Worm (Caenorhabditis elegans) whole organism, late embryonic: ENCODE measurements around the gene bmk-1.

ENCODE experiments used
- F13H6.1 ChIP-seq: sonication (generic microtip); optimal IDR thresholded peaks from 2 replicates; lab custom pipeline; 2016; ENCODE audit warnings: missing genetic modification characterization, missing compliant biosample characterization
- K02D7.2 ChIP-seq: sonication (generic microtip); optimal IDR thresholded peaks from 2 replicates; lab custom pipeline; 2017; ENCODE audit warnings: mild to moderate bottlenecking, missing genetic modification characterization, missing compliant biosample characterization
- K09A11.1 ChIP-seq: sonication (generic microtip); optimal IDR thresholded peaks from 2 replicates; lab custom pipeline; 2017; ENCODE audit warnings: antibody characterized with exemption, mild to moderate bottlenecking, missing genetic modification characterization, missing compliant biosample characterization; ENCODE audit not compliant: insufficient read depth
- T23F11.4 ChIP-seq: fragments of 200-800 bp; sonication (Bioruptor generic); optimal IDR thresholded peaks from 2 replicates; lab custom pipeline; 2018; ENCODE audit warnings: mild to moderate bottlenecking, missing genetic modification characterization, missing compliant biosample characterization
- ahr-1 ChIP-seq: sonication (generic microtip); optimal IDR thresholded peaks from 2 replicates; lab custom pipeline; 2016; ENCODE audit warnings: missing genetic modification characterization, missing compliant biosample characterization
- ceh-14 ChIP-seq: sonication (generic microtip); optimal IDR thresholded peaks from 2 replicates; lab custom pipeline; 2016; ENCODE audit warnings: missing genotype, missing genetic modification characterization, missing compliant biosample characterization
- ceh-19 ChIP-seq: fragments of 200-800 bp; sonication (Bioruptor generic); optimal IDR thresholded peaks from 2 replicates; lab custom pipeline; 2018; ENCODE audit warnings: mild to moderate bottlenecking, missing genetic modification characterization, missing compliant biosample characterization
- ceh-22 ChIP-seq: sonication (generic microtip); optimal IDR thresholded peaks from 2 replicates; lab custom pipeline; 2017; ENCODE audit warnings: missing biosample characterization, missing genetic modification characterization
- ceh-24 ChIP-seq: sonication (generic microtip); optimal IDR thresholded peaks from 2 replicates; lab custom pipeline; 2016; ENCODE audit warnings: mild to moderate bottlenecking, missing genetic modification characterization, missing compliant biosample characterization
- ceh-30 ChIP-seq: fragments of 150-350 bp; optimal IDR thresholded peaks from 2 replicates; lab custom pipeline; 2014; ENCODE audit warnings: missing biosample characterization, missing genetic modification characterization
- ceh-31 ChIP-seq: sonication (generic microtip); optimal IDR thresholded peaks from 2 replicates; lab custom pipeline; 2016; ENCODE audit warnings: missing genetic modification characterization, missing compliant biosample characterization
- ceh-45 ChIP-seq: fragments of 200-800 bp; sonication (Bioruptor generic); IDR thresholded peaks from 2 replicates; pipeline ENCODE4 v1.3.6; 2022; ENCODE audit warnings: missing genetic modification reagents, missing genetic modification characterization, missing compliant biosample characterization
- ceh-6 ChIP-seq: fragments of 200-800 bp; sonication (Bioruptor generic); optimal IDR thresholded peaks from 2 replicates; lab custom pipeline; 2018; ENCODE audit warnings: mild to moderate bottlenecking, missing genetic modification characterization, missing compliant biosample characterization
- ceh-9 ChIP-seq: sonication (generic microtip); optimal IDR thresholded peaks from 2 replicates; lab custom pipeline; 2016; ENCODE audit warnings: mild to moderate bottlenecking, missing genetic modification characterization, inconsistent platforms, missing compliant biosample characterization
- che-1 ChIP-seq: sonication (generic microtip); optimal IDR thresholded peaks from 2 replicates; lab custom pipeline; 2016; ENCODE audit warnings: mild to moderate bottlenecking, missing genetic modification characterization, missing compliant biosample characterization
- dve-1 ChIP-seq: sonication (generic microtip); optimal IDR thresholded peaks from 2 replicates; lab custom pipeline; 2017; ENCODE audit warnings: antibody characterized with exemption, mild to moderate bottlenecking, missing genetic modification characterization, missing compliant biosample characterization
- elt-2 ChIP-seq: sonication (generic microtip); optimal IDR thresholded peaks from 2 replicates; lab custom pipeline; 2016; ENCODE audit warnings: missing genetic modification reagents, missing genetic modification characterization, missing compliant biosample characterization
- elt-4 ChIP-seq: sonication (generic microtip); optimal IDR thresholded peaks from 2 replicates; lab custom pipeline; 2016; ENCODE audit warnings: missing genetic modification characterization, missing compliant biosample characterization
- ets-4 ChIP-seq: sonication (generic microtip); optimal IDR thresholded peaks from 2 replicates; lab custom pipeline; 2016; ENCODE audit warnings: missing genetic modification characterization, missing compliant biosample characterization
- fax-1 ChIP-seq: sonication (generic microtip); optimal IDR thresholded peaks from 2 replicates; lab custom pipeline; 2016; ENCODE audit warnings: missing genotype, missing genetic modification characterization, missing compliant biosample characterization
- fkh-10 ChIP-seq: fragments of 150-350 bp; optimal IDR thresholded peaks from 2 replicates; lab custom pipeline; 2014; ENCODE audit warnings: missing biosample characterization, missing genetic modification reagents, missing genetic modification characterization
- gmeb-2 ChIP-seq: sonication (generic microtip); optimal IDR thresholded peaks from 2 replicates; lab custom pipeline; 2016; ENCODE audit warnings: missing genetic modification characterization, inconsistent platforms, missing compliant biosample characterization
- hlh-15 ChIP-seq: sonication (generic microtip); optimal IDR thresholded peaks from 2 replicates; lab custom pipeline; 2016; ENCODE audit warnings: missing genetic modification characterization, missing compliant biosample characterization
- hlh-30 ChIP-seq: sonication (generic microtip); optimal IDR thresholded peaks from 2 replicates; lab custom pipeline; 2017; ENCODE audit warnings: antibody characterized with exemption, missing genetic modification characterization, missing compliant biosample characterization; ENCODE audit not compliant: insufficient read depth
- hlh-6 ChIP-seq: sonication (generic microtip); optimal IDR thresholded peaks from 2 replicates; lab custom pipeline; 2016; ENCODE audit warnings: missing genotype, missing genetic modification characterization, missing compliant biosample characterization
- hlh-8 ChIP-seq: sonication (generic microtip); optimal IDR thresholded peaks from 2 replicates; lab custom pipeline; 2016; ENCODE audit warnings: missing genotype, missing genetic modification characterization, missing compliant biosample characterization
- lin-11 ChIP-seq: fragments of 200-800 bp; sonication (Bioruptor generic); optimal IDR thresholded peaks from 2 replicates; lab custom pipeline; 2018; ENCODE audit warnings: mild to moderate bottlenecking, missing genetic modification characterization, missing compliant biosample characterization
- mec-3 ChIP-seq: sonication (generic microtip); optimal IDR thresholded peaks from 2 replicates; lab custom pipeline; 2016; ENCODE audit warnings: borderline replicate concordance, missing genetic modification characterization, missing compliant biosample characterization
- nfya-1 ChIP-seq: sonication (generic microtip); optimal IDR thresholded peaks from 2 replicates; lab custom pipeline; 2017; ENCODE audit warnings: missing genetic modification characterization, mild to moderate bottlenecking, missing compliant biosample characterization, antibody characterized with exemption, moderate library complexity
- pat-9 ChIP-seq: fragments of 200-800 bp; sonication (Bioruptor generic); optimal IDR thresholded peaks from 2 replicates; lab custom pipeline; 2018; ENCODE audit warnings: mild to moderate bottlenecking, missing genetic modification characterization, moderate library complexity, missing compliant biosample characterization
- pha-4 ChIP-seq: fragments of 150-350 bp; optimal IDR thresholded peaks from 2 replicates; lab custom pipeline; 2018; ENCODE audit warnings: missing biosample characterization, missing genetic modification reagents, missing genetic modification characterization
- pros-1 ChIP-seq: fragments of 150-350 bp; optimal IDR thresholded peaks from 2 replicates; lab custom pipeline; 2014; ENCODE audit warnings: missing biosample characterization, missing genetic modification reagents, missing genetic modification characterization
- ref-2 ChIP-seq: sonication (generic microtip); optimal IDR thresholded peaks from 2 replicates; lab custom pipeline; 2016; ENCODE audit warnings: missing genetic modification characterization, missing compliant biosample characterization
- rnt-1 ChIP-seq: sonication (generic microtip); optimal IDR thresholded peaks from 2 replicates; lab custom pipeline; 2016; ENCODE audit warnings: missing genetic modification characterization, missing compliant biosample characterization
- syd-9 ChIP-seq: sonication (generic microtip); optimal IDR thresholded peaks from 2 replicates; lab custom pipeline; 2016; ENCODE audit warnings: mild to moderate bottlenecking, missing genetic modification characterization, moderate library complexity, missing compliant biosample characterization
- tbx-2 ChIP-seq: sonication (generic microtip); optimal IDR thresholded peaks from 2 replicates; lab custom pipeline; 2016; ENCODE audit warnings: missing genetic modification characterization, missing compliant biosample characterization
- tbx-7 ChIP-seq: sonication (generic microtip); optimal IDR thresholded peaks from 2 replicates; lab custom pipeline; 2016; ENCODE audit warnings: missing genotype, missing genetic modification characterization, missing compliant biosample characterization
- unc-3 ChIP-seq, 2 experiments: fragments of 200-800 bp in 1 of 2; sonication (Bioruptor generic) in 1 of 2; sonication (generic microtip) in 1 of 2; conservative IDR thresholded peaks in 1 of 2; optimal IDR thresholded peaks in 1 of 2; 2 replicates each; pipeline versions ENCODE4 v1.3.6 to Lab custom; 2016 to 2022; ENCODE audit warnings: missing compliant biosample characterization in 2 of 2, missing genetic modification characterization in 2 of 2, missing genetic modification reagents in 1 of 2
- unc-55 ChIP-seq: sonication (generic microtip); optimal IDR thresholded peaks from 2 replicates; lab custom pipeline; 2017; ENCODE audit warnings: missing biosample characterization, missing genetic modification reagents, missing genetic modification characterization
- unc-86 ChIP-seq: sonication (generic microtip); optimal IDR thresholded peaks from 2 replicates; lab custom pipeline; 2016; ENCODE audit warnings: missing genetic modification characterization, missing compliant biosample characterization

Gene bmk-1

ce11 chrV:14503065-14503464 lies 46.3 kb upstream of the bmk-1 start:
- TF ChIP-seq unc-86 (tag; lab: Kevin White, UChicago) (no peak), fkh-10 (GFP tag; lab: Kevin White, UChicago) (no peak), elt-2 (tag; lab: Kevin White, UChicago) (peak; percentile 47), K02D7.2 (tag; lab: Kevin White, UChicago) (no peak)

ce11 chrV:14501136-14501535 lies 44.4 kb upstream of the bmk-1 start, which contains the start of gene R02D5.24:
TSS of gene R02D5.24 (plus strand) at chrV:14501340.
- TF ChIP-seq elt-2 (tag; lab: Kevin White, UChicago) = peak; percentile 31
- no peak for TF ChIP-seq ceh-30 (tag; lab: Kevin White, UChicago)
- TF ChIP-seq hlh-15 (tag; lab: Kevin White, UChicago) = no peak
- peak; percentile 8 for TF ChIP-seq tbx-2 (tag; lab: Kevin White, UChicago)
- peak; percentile 34 for TF ChIP-seq ref-2 (tag; lab: Kevin White, UChicago)
- no peak for TF ChIP-seq ceh-45 (GFP tag; lab: Robert Waterston, UW)
- TF ChIP-seq ceh-19 (GFP tag; lab: Kevin White, UChicago) = peak; percentile 15
- peak; percentile 8 for TF ChIP-seq ceh-22
- peak; percentile 8 for TF ChIP-seq syd-9

DNA sequence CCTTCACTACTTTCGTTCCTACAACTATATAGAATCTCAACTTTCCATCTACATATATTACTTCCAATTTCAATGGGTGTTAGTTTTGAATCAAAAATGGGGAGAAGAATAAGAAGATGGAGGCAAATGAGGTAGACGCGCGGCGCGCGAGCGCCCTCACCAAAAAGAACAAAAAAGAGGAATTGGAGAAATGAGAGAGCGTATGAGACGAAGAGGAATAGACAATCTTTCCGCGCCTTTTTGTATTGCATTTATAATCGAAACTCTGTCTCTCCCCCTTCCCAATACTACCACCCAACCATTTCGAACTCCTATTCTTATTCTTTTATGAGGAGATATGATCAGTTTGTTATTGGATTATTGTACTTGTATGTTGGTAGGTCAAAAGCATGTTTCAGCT lies 43.8 kb upstream of the bmk-1 start:
- TF ChIP-seq ahr-1 (tag; lab: Kevin White, UChicago) (no peak), tbx-7 (tag; lab: Kevin White, UChicago) (no peak), pha-4 (tag; lab: Kevin White, UChicago) (no peak), ceh-31 (tag; lab: Kevin White, UChicago) (peak; percentile 15), K09A11.1 (tag; lab: Kevin White, UChicago) (no peak), T23F11.4 (GFP tag; lab: Kevin White, UChicago) (no peak)

ce11 chrV:14499074-14499864 lies 42.5 kb upstream of the bmk-1 start:
- no peak for TF ChIP-seq hlh-6
- no peak for TF ChIP-seq hlh-30 (tag; lab: Kevin White, UChicago)
- no peak for TF ChIP-seq mec-3 (tag; lab: Kevin White, UChicago)
- TF ChIP-seq pat-9 (tag; lab: Kevin White, UChicago) = no peak
- no peak for TF ChIP-seq che-1 (tag; lab: Kevin White, UChicago)
- TF ChIP-seq fkh-10 (GFP tag; lab: Kevin White, UChicago) = no peak
- no peak for TF ChIP-seq ref-2 (tag; lab: Kevin White, UChicago)
- no peak for TF ChIP-seq hlh-8 (tag; lab: Kevin White, UChicago)
- no peak for TF ChIP-seq pha-4 (tag; lab: Kevin White, UChicago)
- TF ChIP-seq K02D7.2 (tag; lab: Kevin White, UChicago) = no peak
- TF ChIP-seq ceh-9 (tag; lab: Kevin White, UChicago) = no peak
- TF ChIP-seq F13H6.1 (tag; lab: Kevin White, UChicago) = no peak
- TF ChIP-seq elt-4 = no peak
- no peak for TF ChIP-seq ceh-6
- no peak for TF ChIP-seq ceh-24 (tag; lab: Kevin White, UChicago)
- TF ChIP-seq unc-86 (tag; lab: Kevin White, UChicago) = no peak
- TF ChIP-seq lin-11 (tag; lab: Kevin White, UChicago) = no peak
- TF ChIP-seq ets-4 (tag; lab: Kevin White, UChicago) = no peak
- no peak for TF ChIP-seq ceh-31 (tag; lab: Kevin White, UChicago)

DNA sequence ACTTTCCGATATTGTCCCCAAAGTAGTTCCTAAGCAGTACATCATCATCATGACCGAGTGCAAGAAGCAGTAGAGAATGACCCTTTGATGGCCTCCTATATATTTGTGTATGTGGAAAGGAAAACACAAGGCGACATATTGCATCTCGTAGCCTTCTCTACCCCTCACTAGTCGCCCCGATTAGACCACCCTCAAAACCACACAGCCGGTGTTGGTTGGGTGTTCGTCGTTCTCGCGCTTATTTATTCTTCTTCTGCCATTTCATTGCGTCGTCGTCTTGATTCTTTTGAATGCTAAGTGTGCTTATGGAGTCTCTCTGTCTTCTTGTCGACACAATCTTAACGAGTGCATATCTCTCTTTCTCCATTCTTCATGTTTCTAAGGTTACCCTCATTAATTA lies 41.4 kb upstream of the bmk-1 start:
- TF ChIP-seq lin-11 (tag; lab: Kevin White, UChicago) = no peak
- TF ChIP-seq nfya-1 (tag; lab: Kevin White, UChicago) = peak; percentile 32
- TF ChIP-seq ets-4 (tag; lab: Kevin White, UChicago) = no peak
- peak; percentile 29 for TF ChIP-seq elt-2 (tag; lab: Kevin White, UChicago)
- TF ChIP-seq unc-3 (GFP tag; conservative IDR thresholded peaks at IDR 0.05; lab: Robert Waterston, UW) = no peak
- no peak for TF ChIP-seq unc-3 (tag; optimal IDR thresholded peaks at IDR 0.05; lab: Kevin White, UChicago)
- TF ChIP-seq ceh-6 = no peak
- TF ChIP-seq ceh-45 (GFP tag; lab: Robert Waterston, UW) = no peak
- peak; percentile 40 for TF ChIP-seq tbx-2 (tag; lab: Kevin White, UChicago)
- TF ChIP-seq ceh-14 (tag; lab: Kevin White, UChicago) = no peak
- TF ChIP-seq ceh-31 (tag; lab: Kevin White, UChicago) = peak; percentile 29
- TF ChIP-seq dve-1 (tag; lab: Kevin White, UChicago) = no peak
- no peak for TF ChIP-seq pha-4 (tag; lab: Kevin White, UChicago)
- no peak for TF ChIP-seq K09A11.1 (tag; lab: Kevin White, UChicago)
- TF ChIP-seq fax-1 (tag; lab: Kevin White, UChicago) = no peak
- TF ChIP-seq unc-55 (GFP tag; lab: Kevin White, UChicago) = no peak
- TF ChIP-seq gmeb-2 (tag; lab: Kevin White, UChicago) = no peak
- no peak for TF ChIP-seq pros-1
- TF ChIP-seq che-1 (tag; lab: Kevin White, UChicago) = no peak
- no peak for TF ChIP-seq rnt-1 (tag; lab: Kevin White, UChicago)
